Fruit fly (Drosophila melanogaster) S2 (cell line): ENCODE data around the gene Polr3C.
"Not testable (repeated sequence)": the region's sequence is repeated elsewhere in the genome, so short reads cannot be mapped to it uniquely, and the experiment has no call there.

Source experiments
- CG8478 ChIP-seq: fragments of >200 bp; optimal IDR thresholded peaks from 2 replicates; lab custom pipeline; 2018
- CTCF ChIP-seq, 2 experiments: fragments of >200 bp; optimal IDR thresholded peaks; 2 replicates each; lab custom pipeline; 2018

Gene Polr3C

dm6 chr3R:12467675-12468074, 7.5 kb downstream of the Polr3C start, which contains the start of gene Hsp70Ba:
Gene Hsp70Ba (minus strand): TSS chr3R:12467776.
- TF ChIP-seq CG8478 (lab: Kevin White, UChicago); CTCF (optimal IDR thresholded peaks at IDR 0.05; lab: Kevin White, UChicago): not testable (repeated sequence)

dm6 chr3R:12502210-12502609, 42.0 kb downstream of the Polr3C start, which contains the start of gene Hsp70Bbb:
Gene Hsp70Bbb (plus strand): TSS chr3R:12502510.
- not testable (repeated sequence) for TF ChIP-seq CG8478 (lab: Kevin White, UChicago); CTCF (optimal IDR thresholded peaks at IDR 0.05; lab: Kevin White, UChicago)

DNA sequence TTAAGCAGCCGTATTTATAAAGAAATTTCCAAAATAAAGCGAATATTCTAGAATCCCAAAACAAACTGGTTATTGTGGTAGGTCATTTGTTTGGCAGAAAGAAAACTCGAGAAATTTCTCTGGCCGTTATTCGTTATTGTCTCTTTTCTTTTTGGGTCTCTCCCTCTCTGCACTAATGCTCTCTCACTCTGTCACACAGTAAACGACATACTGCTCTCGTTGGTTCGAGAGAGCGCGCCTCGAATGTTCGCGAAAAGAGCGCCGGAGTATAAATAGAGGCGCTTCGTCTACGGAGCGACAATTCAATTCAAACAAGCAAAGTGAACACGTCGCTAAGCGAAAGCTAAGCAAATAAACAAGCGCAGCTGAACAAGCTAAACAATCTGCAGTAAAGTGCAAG, 45.3 kb downstream of the Polr3C start, which contains the start of gene Hsp70Bb:
TSS of gene Hsp70Bb (plus strand) at position 301 of the 400 bp plus-strand sequence.
- TF ChIP-seq CG8478 (lab: Kevin White, UChicago); CTCF (optimal IDR thresholded peaks at IDR 0.05; lab: Kevin White, UChicago): not testable (repeated sequence)

- not testable (repeated sequence) for TF ChIP-seq CTCF (optimal IDR thresholded peaks at IDR 0.05; lab: Kevin White, UChicago); CG8478 (lab: Kevin White, UChicago)
Measured at dm6 chr3R:12508776-12509175, 48.6 kb downstream of the Polr3C start, which contains the start of gene Hsp70Bc. Gene Hsp70Bc (plus strand): TSS chr3R:12509076.
